Worm (Caenorhabditis elegans) whole organism, L3 larva: ENCODE measurements around the gene uda-1.

Source experiments
- elt-3 ChIP-seq, 3 experiments: fragments of 150-350 bp in 1 of 3; sonication (generic microtip) in 2 of 3; optimal IDR thresholded peaks; 2 replicates in 2 of 3; 4 replicates in 1 of 3; lab custom pipeline; 2014 to 2017; ENCODE audit warnings: missing biosample characterization in 3 of 3, missing genetic modification characterization in 3 of 3
- nhr-11 ChIP-seq: fragments of 150-350 bp; optimal IDR thresholded peaks from 2 replicates; lab custom pipeline; 2014; ENCODE audit warnings: missing biosample characterization, missing genetic modification characterization
- nhr-12 ChIP-seq: fragments of 150-350 bp; optimal IDR thresholded peaks from 2 replicates; lab custom pipeline; 2014; ENCODE audit warnings: missing biosample characterization, missing genetic modification characterization
- nhr-23 ChIP-seq: fragments of 150-350 bp; optimal IDR thresholded peaks from 2 replicates; lab custom pipeline; 2014; ENCODE audit warnings: missing biosample characterization, missing genetic modification reagents, missing genetic modification characterization
- nhr-237 ChIP-seq: fragments of 150-350 bp; optimal IDR thresholded peaks from 2 replicates; lab custom pipeline; 2014; ENCODE audit warnings: missing biosample characterization, missing genetic modification characterization
- pha-4 ChIP-seq: fragments of 150-350 bp; optimal IDR thresholded peaks from 2 replicates; lab custom pipeline; 2014; ENCODE audit warnings: missing biosample characterization, missing genetic modification reagents, missing genetic modification characterization
- tbx-2 ChIP-seq: sonication (generic microtip); optimal IDR thresholded peaks from 2 replicates; lab custom pipeline; 2016; ENCODE audit warnings: mild to moderate bottlenecking, missing genetic modification characterization, missing compliant biosample characterization
- unc-62 ChIP-seq: fragments of 150-350 bp; sonication (generic microtip); optimal IDR thresholded peaks from 4 replicates; lab custom pipeline; 2014; ENCODE audit warnings: missing biosample characterization, missing genetic modification reagents, missing genetic modification characterization
- zag-1 ChIP-seq: fragments of 150-350 bp; optimal IDR thresholded peaks from 2 replicates; lab custom pipeline; 2014; ENCODE audit warnings: missing biosample characterization, missing genetic modification characterization
- ztf-11 ChIP-seq: fragments of 150-350 bp; optimal IDR thresholded peaks from 2 replicates; lab custom pipeline; 2014; ENCODE audit warnings: missing biosample characterization, missing genetic modification characterization

ce11 chrV:10031384-10032171 is 27.0 kb downstream of the uda-1 start:
- TF ChIP-seq zag-1 (tag; lab: Kevin White, UChicago) = no peak
- TF ChIP-seq nhr-11 = no peak
- TF ChIP-seq nhr-12 (tag; lab: Kevin White, UChicago) = no peak
- no peak for TF ChIP-seq tbx-2 (tag; lab: Kevin White, UChicago)
- TF ChIP-seq elt-3 (tag; optimal IDR thresholded peaks at IDR 0.05; lab: Kevin White, UChicago) = peak in 1 of 3 experiments; percentile 31
- peak; percentile 19 for TF ChIP-seq nhr-23 (tag; lab: Kevin White, UChicago)
- peak; percentile 46 for TF ChIP-seq pha-4 (tag; lab: Kevin White, UChicago)
- no peak for TF ChIP-seq ztf-11 (tag; lab: Kevin White, UChicago)
- no peak for TF ChIP-seq unc-62 (GFP tag; lab: Kevin White, UChicago)
- TF ChIP-seq nhr-237 = no peak
